Fruit fly (Drosophila melanogaster) whole organism, embryonic: ENCODE results near the gene path.

Source experiments
- Aef1 ChIP-seq: fragments of 200-800 bp; sonication (Bioruptor generic); IDR thresholded peaks from 3 replicates; pipeline ENCODE4 v1.3.6; 2022; ENCODE audit warnings: missing biosample characterization, missing genetic modification characterization
- Blimp-1 ChIP-seq: fragments of 200-800 bp; sonication (Bioruptor generic); optimal IDR thresholded peaks from 3 replicates; lab custom pipeline; 2018; ENCODE audit warnings: missing biosample characterization, missing genetic modification characterization, mild to moderate bottlenecking, moderate library complexity, missing genetic modification reagents
- C15 ChIP-seq: fragments of 200-800 bp; sonication (Bioruptor generic); IDR thresholded peaks from 3 replicates; pipeline ENCODE4 v1.3.6; 2022; ENCODE audit warnings: missing biosample characterization, missing genetic modification characterization
- CG10147 ChIP-seq: fragments of 200-800 bp; sonication (Bioruptor generic); optimal IDR thresholded peaks from 2 replicates; lab custom pipeline; 2019; ENCODE audit warnings: missing biosample characterization, mild to moderate bottlenecking, missing genetic modification characterization, moderate library complexity
- CG10274 ChIP-seq: fragments of 200-800 bp; sonication (Bioruptor generic); optimal IDR thresholded peaks from 3 replicates; lab custom pipeline; 2017; ENCODE audit warnings: missing biosample characterization, mild to moderate bottlenecking, missing genetic modification characterization
- CG11398 ChIP-seq: fragments of 200-800 bp; sonication (Bioruptor generic); optimal IDR thresholded peaks from 2 replicates; lab custom pipeline; 2016; ENCODE audit warnings: missing biosample characterization, missing genetic modification characterization
- CG12659 ChIP-seq: fragments of 200-800 bp; sonication (Bioruptor generic); optimal IDR thresholded peaks from 3 replicates; lab custom pipeline; 2017; ENCODE audit warnings: mild to moderate bottlenecking, missing biosample characterization, missing genetic modification reagents, missing genetic modification characterization
- CG12744 ChIP-seq: fragments of 200-800 bp; sonication (Bioruptor generic); optimal IDR thresholded peaks from 2 replicates; lab custom pipeline; 2016; ENCODE audit warnings: missing biosample characterization, missing genetic modification characterization
- CG14860 ChIP-seq: fragments of 200-800 bp; sonication (Bioruptor generic); IDR thresholded peaks from 3 replicates; pipeline ENCODE4 v1.3.6; 2022; ENCODE audit warnings: missing biosample characterization, missing genetic modification characterization; ENCODE audit not compliant: partially characterized antibody
- CG15011 ChIP-seq: fragments of 200-800 bp; sonication (Bioruptor generic); optimal IDR thresholded peaks from 3 replicates; lab custom pipeline; 2018; ENCODE audit warnings: missing biosample characterization, mild to moderate bottlenecking, missing genetic modification characterization
- CG1529 ChIP-seq: fragments of 200-800 bp; sonication (Bioruptor generic); optimal IDR thresholded peaks from 3 replicates; lab custom pipeline; 2018; ENCODE audit warnings: missing biosample characterization, missing genetic modification characterization
- CG15696 ChIP-seq: fragments of 200-800 bp; sonication (Bioruptor generic); optimal IDR thresholded peaks from 2 replicates; lab custom pipeline; 2019; ENCODE audit warnings: missing biosample characterization, mild to moderate bottlenecking, missing genetic modification characterization, moderate library complexity
- CG17912 ChIP-seq: fragments of 200-800 bp; sonication (Bioruptor generic); optimal IDR thresholded peaks from 2 replicates; lab custom pipeline; 2018; ENCODE audit warnings: missing biosample characterization, mild to moderate bottlenecking, missing genetic modification characterization
- CG30403 ChIP-seq: fragments of 200-800 bp; sonication (Bioruptor generic); optimal IDR thresholded peaks from 3 replicates; lab custom pipeline; 2016; ENCODE audit warnings: missing biosample characterization, missing genetic modification characterization
- CG31365 ChIP-seq: fragments of 200-800 bp; sonication (Bioruptor generic); optimal IDR thresholded peaks from 2 replicates; lab custom pipeline; 2018; ENCODE audit warnings: missing biosample characterization, mild to moderate bottlenecking, missing genetic modification characterization
- CG34422 ChIP-seq: fragments of 200-800 bp; sonication (Bioruptor generic); IDR thresholded peaks from 3 replicates; pipeline ENCODE4 v1.3.6; 2022; ENCODE audit warnings: missing biosample characterization, missing genetic modification characterization
- CG6254 ChIP-seq: fragments of 200-800 bp; sonication (Bioruptor generic); optimal IDR thresholded peaks from 3 replicates; lab custom pipeline; 2017; ENCODE audit warnings: mild to moderate bottlenecking, missing biosample characterization, missing genetic modification reagents, missing genetic modification characterization
- CG6689 ChIP-seq: fragments of 200-800 bp; sonication (Bioruptor generic); IDR thresholded peaks from 2 replicates; pipeline ENCODE4 v1.3.6; 2022; ENCODE audit warnings: missing biosample characterization, missing genetic modification characterization
- CG8359 ChIP-seq: fragments of 200-800 bp; sonication (Bioruptor generic); optimal IDR thresholded peaks from 2 replicates; lab custom pipeline; 2017; ENCODE audit warnings: missing biosample characterization, mild to moderate bottlenecking, missing genetic modification characterization, borderline replicate concordance
- Dp ChIP-seq: fragments of 200-800 bp; sonication (Bioruptor generic); optimal IDR thresholded peaks from 2 replicates; lab custom pipeline; 2018; ENCODE audit warnings: missing biosample characterization, mild to moderate bottlenecking, missing genetic modification characterization, moderate library complexity
- Gug ChIP-seq: fragments of 200-800 bp; sonication (Bioruptor generic); IDR thresholded peaks from 4 replicates; pipeline ENCODE4 v1.3.6; 2022; ENCODE audit warnings: missing biosample characterization, missing genetic modification characterization
- HLH54F ChIP-seq: fragments of 200-800 bp; sonication (Bioruptor generic); optimal IDR thresholded peaks from 3 replicates; lab custom pipeline; 2016; ENCODE audit warnings: missing biosample characterization, missing genetic modification characterization
- MESR4 ChIP-seq: fragments of 200-800 bp; sonication (Bioruptor generic); optimal IDR thresholded peaks from 2 replicates; lab custom pipeline; 2018; ENCODE audit warnings: missing biosample characterization, mild to moderate bottlenecking, missing genetic modification characterization, moderate library complexity
- NFAT ChIP-seq: fragments of 200-800 bp; sonication (Bioruptor generic); IDR thresholded peaks from 2 replicates; pipeline ENCODE4 v1.3.6; 2022; ENCODE audit warnings: missing biosample characterization, missing genetic modification characterization
- Neu2 ChIP-seq: fragments of 200-800 bp; sonication (Bioruptor generic); optimal IDR thresholded peaks from 3 replicates; lab custom pipeline; 2016; ENCODE audit warnings: missing biosample characterization, missing genetic modification characterization, borderline replicate concordance
- Oaz ChIP-seq: fragments of 200-800 bp; sonication (Bioruptor generic); IDR thresholded peaks from 2 replicates; pipeline ENCODE4 v1.3.6; 2022; ENCODE audit warnings: missing biosample characterization, missing genetic modification characterization
- Rfx ChIP-seq: fragments of 200-800 bp; sonication (Bioruptor generic); IDR thresholded peaks from 2 replicates; pipeline ENCODE4 v1.3.6; 2022; ENCODE audit warnings: missing biosample characterization, missing genetic modification characterization
- Side ChIP-seq: fragments of 200-800 bp; sonication (Bioruptor generic); optimal IDR thresholded peaks from 2 replicates; lab custom pipeline; 2016; ENCODE audit warnings: missing biosample characterization, missing genetic modification characterization
- abd-A ChIP-seq: fragments of 200-800 bp; sonication (Bioruptor generic); optimal IDR thresholded peaks from 3 replicates; lab custom pipeline; 2019; ENCODE audit warnings: missing biosample characterization, mild to moderate bottlenecking, missing genetic modification characterization, moderate library complexity
- ash1 ChIP-seq: fragments of 200-800 bp; sonication (Bioruptor generic); optimal IDR thresholded peaks from 2 replicates; lab custom pipeline; 2018; ENCODE audit warnings: missing biosample characterization, mild to moderate bottlenecking, missing genetic modification characterization
- chm ChIP-seq: fragments of 200-800 bp; sonication (Bioruptor generic); IDR thresholded peaks from 2 replicates; pipeline ENCODE4 v1.3.6; 2022; ENCODE audit warnings: missing biosample characterization, missing genetic modification characterization
- chn ChIP-seq: fragments of 200-800 bp; sonication (Bioruptor generic); optimal IDR thresholded peaks from 2 replicates; lab custom pipeline; 2016; ENCODE audit warnings: missing biosample characterization, missing genetic modification characterization
- ci ChIP-seq: fragments of 200-800 bp; sonication (Bioruptor generic); IDR thresholded peaks from 3 replicates; pipeline ENCODE4 v1.3.6; 2022; ENCODE audit warnings: missing biosample characterization, missing genetic modification characterization
- dmrt11E ChIP-seq: fragments of 200-800 bp; sonication (Bioruptor generic); optimal IDR thresholded peaks from 3 replicates; lab custom pipeline; 2018; ENCODE audit warnings: missing biosample characterization, mild to moderate bottlenecking, missing genetic modification characterization, moderate library complexity
- ems ChIP-seq: fragments of 200-800 bp; sonication (Bioruptor generic); optimal IDR thresholded peaks from 3 replicates; lab custom pipeline; 2016; ENCODE audit warnings: missing biosample characterization, missing genetic modification characterization
- ftz-f1 ChIP-seq: fragments of 200-800 bp; sonication (Bioruptor generic); optimal IDR thresholded peaks from 2 replicates; lab custom pipeline; 2016; ENCODE audit warnings: missing biosample characterization, missing genetic modification characterization
- gce ChIP-seq: fragments of 200-800 bp; sonication (Bioruptor generic); IDR thresholded peaks from 3 replicates; pipeline ENCODE4 v1.3.6; 2022; ENCODE audit warnings: missing biosample characterization, missing genetic modification characterization
- ham ChIP-seq: fragments of 200-800 bp; sonication (Bioruptor generic); IDR thresholded peaks from 2 replicates; pipeline ENCODE4 v1.3.6; 2022; ENCODE audit warnings: missing biosample characterization, missing genetic modification characterization
- ken ChIP-seq: fragments of 200-800 bp; sonication (Bioruptor generic); IDR thresholded peaks from 3 replicates; pipeline ENCODE4 v1.3.6; 2022; ENCODE audit warnings: missing biosample characterization, missing genetic modification characterization
- lilli ChIP-seq: fragments of 200-800 bp; sonication (Bioruptor generic); optimal IDR thresholded peaks from 3 replicates; lab custom pipeline; 2016; ENCODE audit warnings: missing biosample characterization, missing genetic modification characterization
- lov ChIP-seq, 2 experiments: fragments of 200-800 bp in 1 of 2; fragments of >200 bp in 1 of 2; sonication (Bioruptor generic) in 1 of 2; IDR thresholded peaks in 1 of 2; optimal IDR thresholded peaks in 1 of 2; 2 replicates in 1 of 2; 3 replicates in 1 of 2; pipeline versions ENCODE4 v1.3.6 to Lab custom; 2017 to 2022; ENCODE audit warnings: missing biosample characterization in 1 of 2, missing genetic modification characterization in 1 of 2
- maf-S ChIP-seq: fragments of 200-800 bp; sonication (Bioruptor generic); optimal IDR thresholded peaks from 2 replicates; lab custom pipeline; 2016; ENCODE audit warnings: missing biosample characterization, missing genetic modification characterization
- mirr ChIP-seq: fragments of 200-800 bp; sonication (Bioruptor generic); optimal IDR thresholded peaks from 3 replicates; lab custom pipeline; 2018; ENCODE audit warnings: missing biosample characterization, mild to moderate bottlenecking, missing genetic modification characterization
- oc ChIP-seq: fragments of 200-800 bp; sonication (Bioruptor generic); optimal IDR thresholded peaks from 2 replicates; lab custom pipeline; 2018; ENCODE audit warnings: missing biosample characterization, mild to moderate bottlenecking, missing genetic modification characterization, moderate library complexity
- onecut ChIP-seq: fragments of 200-800 bp; sonication (Bioruptor generic); IDR thresholded peaks from 2 replicates; pipeline ENCODE4 v1.3.6; 2022; ENCODE audit warnings: missing biosample characterization, missing genetic modification characterization
- slp2 ChIP-seq: fragments of 200-800 bp; sonication (Bioruptor generic); optimal IDR thresholded peaks from 2 replicates; lab custom pipeline; 2016; ENCODE audit warnings: missing biosample characterization, missing genetic modification characterization
- sob ChIP-seq: fragments of 200-800 bp; sonication (Bioruptor generic); IDR thresholded peaks from 2 replicates; pipeline ENCODE4 v1.3.6; 2022; ENCODE audit warnings: missing biosample characterization, missing genetic modification characterization
- unpg ChIP-seq: fragments of 200-800 bp; sonication (Bioruptor generic); optimal IDR thresholded peaks from 3 replicates; lab custom pipeline; 2018; ENCODE audit warnings: missing biosample characterization, mild to moderate bottlenecking, missing genetic modification characterization, moderate library complexity
- yki ChIP-seq: fragments of >200 bp; optimal IDR thresholded peaks from 3 replicates; lab custom pipeline; 2018
- zen2 ChIP-seq: fragments of 200-800 bp; sonication (Bioruptor generic); IDR thresholded peaks from 3 replicates; pipeline ENCODE4 v1.3.6; 2022; ENCODE audit warnings: missing biosample characterization, missing genetic modification characterization; ENCODE audit not compliant: partially characterized antibody

Gene path

dm6 chr3L:9462247-9462769, 42.8 kb downstream of the path start (continued):
- TF ChIP-seq Blimp-1 (GFP tag; lab: Kevin White, UChicago): peak; percentile 92
- TF ChIP-seq CG12659 (GFP tag; lab: Kevin White, UChicago): peak; percentile 86
- peak; percentile 69 for TF ChIP-seq chn (GFP tag; lab: Kevin White, UChicago)
- peak; percentile 90 for TF ChIP-seq CG15696 (tag; lab: Kevin White, UChicago)
- TF ChIP-seq CG1529 (GFP tag; lab: Kevin White, UChicago): peak; percentile 87
- TF ChIP-seq oc (tag; lab: Kevin White, UChicago): peak; percentile 79
- TF ChIP-seq CG34422 (GFP tag; lab: Robert Waterston, UW): no peak; the same call in 1 of the 3 replicates
- TF ChIP-seq ems (GFP tag; lab: Kevin White, UChicago): peak; percentile 87
- peak; percentile 81 for TF ChIP-seq lilli (GFP tag; lab: Kevin White, UChicago)
- peak; percentile 71 for TF ChIP-seq CG11398 (GFP tag; lab: Kevin White, UChicago)
- peak; percentile 82 for TF ChIP-seq Rfx (GFP tag; lab: Robert Waterston, UW)
- TF ChIP-seq sob: peak; percentile 74
- TF ChIP-seq mirr (GFP tag; lab: Kevin White, UChicago): peak; percentile 45
- peak; percentile 43; the same call in 1 of the 3 replicates for TF ChIP-seq ken
- peak; percentile 88 for TF ChIP-seq CG6254 (GFP tag; lab: Kevin White, UChicago)
- TF ChIP-seq MESR4 (GFP tag; lab: Kevin White, UChicago): peak; percentile 18
- no peak for TF ChIP-seq CG17912 (GFP tag; lab: Kevin White, UChicago)
- TF ChIP-seq zen2 (GFP tag; lab: Robert Waterston, UW): no peak
- peak; percentile 77 for TF ChIP-seq CG12744
- TF ChIP-seq slp2: peak; percentile 77
- TF ChIP-seq lov (optimal IDR thresholded peaks at IDR 0.05; lab: Kevin White, UChicago): no peak
- TF ChIP-seq lov (GFP tag; IDR thresholded peaks at IDR 0.05; lab: Robert Waterston, UW): peak; percentile 47; the same call in 2 of the 3 replicates
- TF ChIP-seq CG30403 (GFP tag; lab: Kevin White, UChicago): peak; percentile 93
- TF ChIP-seq ci (GFP tag; lab: Robert Waterston, UW): peak; percentile 75
- peak; percentile 93 for TF ChIP-seq CG10147
- peak; percentile 32 for TF ChIP-seq abd-A
- TF ChIP-seq Neu2: no peak
- TF ChIP-seq yki (lab: Kevin White, UChicago): peak; percentile 55
- peak; percentile 59 for TF ChIP-seq Oaz
- TF ChIP-seq C15 (GFP tag; lab: Robert Waterston, UW): no peak
- TF ChIP-seq ham (GFP tag; lab: Robert Waterston, UW): 0 out of 2 replicates have a peak, but pooled peaks have one; percentile 34
- TF ChIP-seq CG10274: peak; percentile 51
- no peak; the same call in 2 of the 3 replicates for TF ChIP-seq gce (GFP tag; lab: Robert Waterston, UW)
- peak; percentile 54 for TF ChIP-seq CG31365 (tag; lab: Kevin White, UChicago)
- peak; percentile 68 for TF ChIP-seq CG8359 (GFP tag; lab: Kevin White, UChicago)
- TF ChIP-seq ftz-f1 (GFP tag; lab: Kevin White, UChicago): no peak
- TF ChIP-seq Dp (GFP tag; lab: Kevin White, UChicago): no peak
- TF ChIP-seq CG15011 (GFP tag; lab: Kevin White, UChicago): peak; percentile 91
- peak; percentile 20 for TF ChIP-seq ash1 (GFP tag; lab: Kevin White, UChicago)
- TF ChIP-seq unpg (GFP tag; lab: Kevin White, UChicago): peak; percentile 95
- TF ChIP-seq NFAT (GFP tag; lab: Robert Waterston, UW): peak; percentile 9; the same call in 1 of the 2 replicates
- TF ChIP-seq CG14860: no peak
- peak; percentile 78 for TF ChIP-seq Side
- TF ChIP-seq Aef1 (GFP tag; lab: Robert Waterston, UW): no peak; the same call in 1 of the 3 replicates
- peak; percentile 69 for TF ChIP-seq onecut
- peak; percentile 84 for TF ChIP-seq maf-S (GFP tag; lab: Kevin White, UChicago)
- peak; percentile 94 for TF ChIP-seq dmrt11E
- peak; percentile 55 for TF ChIP-seq HLH54F
- TF ChIP-seq chm (GFP tag; lab: Robert Waterston, UW): peak; percentile 60
- TF ChIP-seq Gug: no peak
- peak; percentile 82 for TF ChIP-seq CG6689 (GFP tag; lab: Robert Waterston, UW)
